Fruit fly (Drosophila melanogaster) whole organism, prepupa: ENCODE results near the gene Tmhs.

Experiments
- CG10631 ChIP-seq: fragments of 200-800 bp; sonication (Bioruptor generic); optimal IDR thresholded peaks from 2 replicates; lab custom pipeline; 2016; ENCODE audit warnings: missing biosample characterization, missing genetic modification characterization
- CG11902 ChIP-seq: fragments of 200-800 bp; sonication (Bioruptor generic); optimal IDR thresholded peaks from 3 replicates; lab custom pipeline; 2016; ENCODE audit warnings: missing biosample characterization, missing genetic modification characterization
- CG15336 ChIP-seq: fragments of 200-800 bp; sonication (Bioruptor generic); IDR thresholded peaks from 2 replicates; pipeline ENCODE4 v1.3.6; 2022; ENCODE audit warnings: missing biosample characterization, missing genetic modification characterization
- CG3032 ChIP-seq: fragments of 200-800 bp; optimal IDR thresholded peaks from 2 replicates; lab custom pipeline; 2019; ENCODE audit warnings: missing biosample characterization, mild to moderate bottlenecking, missing genetic modification characterization, moderate library complexity
- CG34406 ChIP-seq: fragments of 200-800 bp; sonication (Bioruptor generic); optimal IDR thresholded peaks from 3 replicates; lab custom pipeline; 2016; ENCODE audit warnings: missing biosample characterization, missing genetic modification characterization
- CG4318 ChIP-seq: fragments of 200-800 bp; sonication (Bioruptor generic); optimal IDR thresholded peaks from 3 replicates; lab custom pipeline; 2017; ENCODE audit warnings: missing biosample characterization, mild to moderate bottlenecking, missing genetic modification characterization
- CG6276 ChIP-seq: fragments of 200-800 bp; sonication (Bioruptor generic); optimal IDR thresholded peaks from 2 replicates; lab custom pipeline; 2017; ENCODE audit warnings: missing biosample characterization, mild to moderate bottlenecking, missing genetic modification characterization
- Eip93F ChIP-seq: fragments of 200-800 bp; sonication (Bioruptor generic); optimal IDR thresholded peaks from 2 replicates; lab custom pipeline; 2016; ENCODE audit warnings: missing biosample characterization, mild to moderate bottlenecking, missing genetic modification characterization
- cyc ChIP-seq: fragments of 200-800 bp; sonication (Bioruptor generic); optimal IDR thresholded peaks from 3 replicates; lab custom pipeline; 2016; ENCODE audit warnings: missing biosample characterization, missing genetic modification characterization
- topi ChIP-seq: fragments of 200-800 bp; sonication (Bioruptor generic); optimal IDR thresholded peaks from 3 replicates; lab custom pipeline; 2016; ENCODE audit warnings: missing biosample characterization, missing genetic modification characterization

DNA sequence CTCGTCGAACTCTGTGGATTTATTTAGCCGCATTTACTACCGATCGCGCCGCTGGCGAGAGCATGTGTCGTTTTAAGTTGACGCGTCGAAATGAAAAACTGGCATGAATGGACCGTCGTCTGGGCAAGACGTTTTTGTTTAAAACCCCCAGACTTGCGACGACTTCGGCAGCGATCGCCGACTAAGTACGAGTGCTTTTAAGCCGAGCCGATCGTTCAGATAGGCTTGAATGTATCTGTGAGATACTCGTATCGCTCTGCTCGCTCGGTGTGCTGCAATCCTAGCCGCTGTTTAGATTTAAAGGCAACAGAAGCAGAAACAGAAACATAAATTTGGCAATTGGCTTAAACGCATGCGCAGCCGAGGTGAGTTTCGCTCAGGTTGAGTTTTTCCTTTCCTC, 24.6 kb downstream of the Tmhs start, which contains the start of gene dsb:
- TF ChIP-seq cyc (no peak), CG11902 (GFP tag; lab: Kevin White, UChicago) (no peak), CG10631 (GFP tag; lab: Kevin White, UChicago) (no peak), CG6276 (GFP tag; lab: Kevin White, UChicago) (no peak), CG4318 (no peak), CG34406 (GFP tag; lab: Kevin White, UChicago) (no peak), Eip93F (GFP tag; lab: Kevin White, UChicago) (no peak), CG3032 (tag; lab: Kevin White, UChicago) (no peak), topi (no peak), CG15336 (GFP tag; lab: Robert Waterston, UW) (no peak; the same call in 1 of the 2 replicates)
